Worm (Caenorhabditis elegans): ENCODE data around the gene ZC13.2.

ZC13.2 gene

DNA sequence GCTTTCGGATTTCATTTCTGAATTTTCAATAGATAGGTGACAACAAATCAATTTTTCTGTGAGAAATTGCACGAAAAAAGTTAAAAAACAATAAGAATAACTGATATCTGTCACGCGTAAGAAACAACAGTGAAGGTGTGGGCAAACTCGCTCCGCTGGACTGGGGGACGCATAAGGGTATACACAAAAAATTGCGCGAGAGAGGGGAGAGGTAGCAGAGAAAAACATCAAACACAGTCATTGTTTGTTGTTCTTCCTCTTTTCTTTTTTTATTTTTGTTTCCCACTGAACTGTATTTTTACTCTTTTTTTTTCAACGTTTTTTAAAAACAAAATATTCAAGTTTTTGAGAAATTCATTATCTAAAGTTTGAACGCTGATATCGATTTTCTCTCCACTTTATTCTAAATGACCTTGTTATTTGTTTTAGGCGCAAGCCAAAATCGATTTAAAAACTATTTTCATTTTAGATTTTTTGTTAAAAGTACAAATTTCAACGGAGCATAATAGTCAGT, 44.1 kb downstream of the ZC13.2 start, which contains the start of the genes pifk-1 and tbc-11 (continued):
- TF ChIP-seq ceh-8 (GFP tag; optimal IDR thresholded peaks at IDR 0.05) (no peak), dpl-1 (GFP tag; optimal IDR thresholded peaks at IDR 0.05) (peak; percentile 22 to 39 (median 27)), fos-1 (tag; optimal IDR thresholded peaks at IDR 0.05) (peak; percentile 29), hpl-2 (GFP tag; optimal IDR thresholded peaks at IDR 0.05) (no peak), rnt-1 (tag; optimal IDR thresholded peaks at IDR 0.05) (no peak), pag-3 (tag; optimal IDR thresholded peaks at IDR 0.05; ENCODE audit: borderline replicate concordance, insufficient read depth) (no peak), ceh-82 (tag; optimal IDR thresholded peaks at IDR 0.05) (peak in 1 of 3 experiments; percentile 63), isw-1 (GFP tag; IDR thresholded peaks at IDR 0.05) (no peak), sup-37 (GFP tag; optimal IDR thresholded peaks at IDR 0.05) (no peak), elt-2 (tag; optimal IDR thresholded peaks at IDR 0.05) (no peak), mep-1 (tag; optimal IDR thresholded peaks at IDR 0.05) (peak; percentile 64), ceh-90 (tag; optimal IDR thresholded peaks at IDR 0.05) (no peak), ama-1 (optimal IDR thresholded peaks at IDR 0.05) (no peak), nhr-90 (tag; optimal IDR thresholded peaks at IDR 0.05; ENCODE audit: poor library complexity) (peak; percentile 23), nhr-47 (tag; optimal IDR thresholded peaks at IDR 0.05) (peak; percentile 37), snu-23 (GFP tag; optimal IDR thresholded peaks at IDR 0.05) (peak; percentile 65), dsc-1 (tag; optimal IDR thresholded peaks at IDR 0.05) (no peak), tlp-1 (tag; optimal IDR thresholded peaks at IDR 0.05) (no peak), lir-3 (tag; optimal IDR thresholded peaks at IDR 0.05; ENCODE audit: poor library complexity) (no peak), C16A3.4 (tag; optimal IDR thresholded peaks at IDR 0.05) (peak; percentile 54), irx-1 (tag; optimal IDR thresholded peaks at IDR 0.05) (no peak), hlh-4 (tag; optimal IDR thresholded peaks at IDR 0.05) (no peak), nhr-19 (GFP tag; conservative IDR thresholded peaks at IDR 0.05) (no peak), ztf-11 (tag; optimal IDR thresholded peaks at IDR 0.05) (no peak), ces-1 (GFP tag; optimal IDR thresholded peaks at IDR 0.05) (no peak), pax-3 (tag; optimal IDR thresholded peaks at IDR 0.05) (no peak), efl-1 (optimal IDR thresholded peaks at IDR 0.05) (peak; percentile 28 to 43), efl-1 (GFP tag; optimal IDR thresholded peaks at IDR 0.05 in 1 of 2) (peak in 1 of 2 experiments; percentile 3), ceh-63 (GFP tag; optimal IDR thresholded peaks at IDR 0.05) (no peak), unc-62 (GFP tag; optimal IDR thresholded peaks at IDR 0.05) (no peak), ztf-4 (tag; optimal IDR thresholded peaks at IDR 0.05) (no peak), sox-4 (tag; optimal IDR thresholded peaks at IDR 0.05) (no peak), zag-1 (tag; optimal IDR thresholded peaks at IDR 0.05) (no peak), Y116A8C.19 (tag; optimal IDR thresholded peaks at IDR 0.05; ENCODE audit: borderline replicate concordance) (no peak), nhr-71 (tag; optimal IDR thresholded peaks at IDR 0.05) (peak; percentile 34), swsn-7 (tag; optimal IDR thresholded peaks at IDR 0.05) (peak; percentile 20), pqm-1 (tag; optimal IDR thresholded peaks at IDR 0.05) (no peak), unc-30 (tag; optimal IDR thresholded peaks at IDR 0.05) (no peak)

- TF ChIP-seq efl-3 (GFP tag; optimal IDR thresholded peaks at IDR 0.05) = no peak
- no peak for TF ChIP-seq nhr-84 (tag; optimal IDR thresholded peaks at IDR 0.05)
- TF ChIP-seq pqm-1 (tag; optimal IDR thresholded peaks at IDR 0.05) = no peak
- no peak for TF ChIP-seq lin-15B (tag; optimal IDR thresholded peaks at IDR 0.05)
- TF ChIP-seq rnt-1 (tag; optimal IDR thresholded peaks at IDR 0.05) = no peak
- TF ChIP-seq tlp-1 (tag; optimal IDR thresholded peaks at IDR 0.05) = no peak
- TF ChIP-seq dpl-1 (GFP tag; optimal IDR thresholded peaks at IDR 0.05) = no peak
- TF ChIP-seq ces-1 (GFP tag; optimal IDR thresholded peaks at IDR 0.05) = no peak
- TF ChIP-seq xbp-1 (tag; optimal IDR thresholded peaks at IDR 0.05) = no peak
- no peak for TF ChIP-seq fos-1 (tag; optimal IDR thresholded peaks at IDR 0.05)
- no peak for TF ChIP-seq hlh-17 (GFP tag; optimal IDR thresholded peaks at IDR 0.05; ENCODE audit: borderline replicate concordance)
- no peak for TF ChIP-seq nhr-90 (tag; optimal IDR thresholded peaks at IDR 0.05; ENCODE audit: poor library complexity)
- TF ChIP-seq ama-1 (optimal IDR thresholded peaks at IDR 0.05) = no peak
- no peak for TF ChIP-seq nhr-237 (tag; optimal IDR thresholded peaks at IDR 0.05)
- TF ChIP-seq elt-3 (tag; optimal IDR thresholded peaks at IDR 0.05) = no peak
Observed at ce11 chrX:926125-926524, 45.7 kb downstream of the ZC13.2 start.
